Worm (Caenorhabditis elegans) whole organism, early embryonic: Measurements from ENCODE around the gene F26F2.5.
A peak's percentile ranks its signal among the peaks of the same experiment; 100 is the strongest.

Source experiments
- B0310.2 ChIP-seq: sonication (generic microtip); optimal IDR thresholded peaks from 2 replicates; lab custom pipeline; 2016; ENCODE audit warnings: mild to moderate bottlenecking, missing genetic modification characterization, missing compliant biosample characterization
- F13C5.2 ChIP-seq: sonication (generic microtip); optimal IDR thresholded peaks from 2 replicates; lab custom pipeline; 2017; ENCODE audit warnings: mild to moderate bottlenecking, missing genetic modification characterization, inconsistent platforms, missing compliant biosample characterization
- aly-1 ChIP-seq: sonication (generic microtip); optimal IDR thresholded peaks from 2 replicates; lab custom pipeline; 2016; ENCODE audit warnings: missing genetic modification characterization, missing compliant biosample characterization
- ama-1 ChIP-seq: fragments of 150-350 bp; optimal IDR thresholded peaks from 2 replicates; lab custom pipeline; 2014
- ceh-13 ChIP-seq: fragments of 200-800 bp; sonication (Bioruptor generic); optimal IDR thresholded peaks from 2 replicates; lab custom pipeline; 2018; ENCODE audit warnings: mild to moderate bottlenecking, missing genetic modification characterization, missing compliant biosample characterization
- ceh-36 ChIP-seq: sonication (generic microtip); optimal IDR thresholded peaks from 2 replicates; lab custom pipeline; 2016; ENCODE audit warnings: missing genetic modification characterization, inconsistent platforms, missing compliant biosample characterization
- ets-7 ChIP-seq: sonication (generic microtip); optimal IDR thresholded peaks from 2 replicates; lab custom pipeline; 2016; ENCODE audit warnings: missing genotype, missing genetic modification characterization, missing compliant biosample characterization
- flt-1 ChIP-seq: fragments of 200-800 bp; sonication (Bioruptor generic); IDR thresholded peaks from 2 replicates; pipeline ENCODE4 v1.3.6; 2022; ENCODE audit warnings: missing genetic modification characterization, missing compliant biosample characterization
- hmbx-1 ChIP-seq: sonication (generic microtip); optimal IDR thresholded peaks from 2 replicates; lab custom pipeline; 2016; ENCODE audit warnings: mild to moderate bottlenecking, missing genetic modification characterization, missing compliant biosample characterization
- hmg-4 ChIP-seq: fragments of 200-800 bp; sonication (Bioruptor generic); optimal IDR thresholded peaks from 2 replicates; lab custom pipeline; 2018; ENCODE audit warnings: mild to moderate bottlenecking, missing genetic modification characterization, missing compliant biosample characterization
- hnd-1 ChIP-seq: sonication (generic microtip); optimal IDR thresholded peaks from 2 replicates; lab custom pipeline; 2016; ENCODE audit warnings: missing genetic modification characterization, missing compliant biosample characterization
- pes-1 ChIP-seq: fragments of 200-800 bp; sonication (Bioruptor generic); IDR thresholded peaks from 2 replicates; pipeline ENCODE4 v1.3.6; 2022; ENCODE audit warnings: missing genetic modification reagents, missing genetic modification characterization, missing compliant biosample characterization
- scrt-1 ChIP-seq: fragments of 200-800 bp; sonication (Bioruptor generic); IDR thresholded peaks from 2 replicates; pipeline ENCODE4 v1.3.6; 2022; ENCODE audit warnings: missing genetic modification characterization, missing compliant biosample characterization
- sea-1 ChIP-seq: fragments of 200-800 bp; sonication (Bioruptor generic); conservative IDR thresholded peaks from 2 replicates; pipeline ENCODE4 v1.3.6; 2022; ENCODE audit warnings: missing genetic modification characterization, missing compliant biosample characterization
- tbx-11 ChIP-seq: fragments of 200-800 bp; sonication (Bioruptor generic); IDR thresholded peaks from 2 replicates; pipeline ENCODE4 v1.3.6; 2022; ENCODE audit warnings: missing genetic modification characterization, missing compliant biosample characterization
- tbx-37 ChIP-seq: fragments of 200-800 bp; sonication (Bioruptor generic); conservative IDR thresholded peaks from 2 replicates; pipeline ENCODE4 v1.3.6; 2022; ENCODE audit warnings: missing genetic modification reagents, missing genetic modification characterization, missing compliant biosample characterization
- tra-4 ChIP-seq: sonication (generic microtip); optimal IDR thresholded peaks from 2 replicates; lab custom pipeline; 2017; ENCODE audit warnings: missing genetic modification characterization, missing compliant biosample characterization

Gene F26F2.5

ce11 chrV:20580511-20581040, 7.1 kb downstream of the F26F2.5 start, which contains the start of gene F26F2.7:
Gene F26F2.7 (plus strand): TSS chrV:20580990.
- TF ChIP-seq F13C5.2 = peak; percentile 76
- no peak for TF ChIP-seq flt-1
- no peak for TF ChIP-seq scrt-1
- TF ChIP-seq pes-1 (GFP tag; lab: Robert Waterston, UW) = 0 out of 2 replicates have a peak, but pooled peaks have one; percentile 42
- TF ChIP-seq tbx-37 (GFP tag; lab: Robert Waterston, UW) = 0 out of 2 replicates have a peak, but pooled peaks have one; percentile 19
- TF ChIP-seq tbx-11 (GFP tag; lab: Robert Waterston, UW) = 0 out of 2 replicates have a peak, but pooled peaks have one; percentile 18
- TF ChIP-seq hmg-4 (GFP tag; lab: Kevin White, UChicago) = peak; percentile 32
- no peak for TF ChIP-seq ceh-36 (tag; lab: Kevin White, UChicago)

- TF ChIP-seq hmbx-1 (tag; lab: Kevin White, UChicago) (no peak), ceh-36 (tag; lab: Kevin White, UChicago) (no peak), pes-1 (GFP tag; lab: Robert Waterston, UW) (no peak), sea-1 (GFP tag; lab: Robert Waterston, UW) (no peak), scrt-1 (no peak), tra-4 (no peak), tbx-11 (GFP tag; lab: Robert Waterston, UW) (no peak), ceh-13 (GFP tag; lab: Kevin White, UChicago) (no peak), tbx-37 (GFP tag; lab: Robert Waterston, UW) (no peak)
Measured at ce11 chrV:20594746-20595145, 21.3 kb downstream of the F26F2.5 start, which contains the start of gene F26F2.10. Gene F26F2.10 (minus strand): TSS chrV:20594846.

DNA sequence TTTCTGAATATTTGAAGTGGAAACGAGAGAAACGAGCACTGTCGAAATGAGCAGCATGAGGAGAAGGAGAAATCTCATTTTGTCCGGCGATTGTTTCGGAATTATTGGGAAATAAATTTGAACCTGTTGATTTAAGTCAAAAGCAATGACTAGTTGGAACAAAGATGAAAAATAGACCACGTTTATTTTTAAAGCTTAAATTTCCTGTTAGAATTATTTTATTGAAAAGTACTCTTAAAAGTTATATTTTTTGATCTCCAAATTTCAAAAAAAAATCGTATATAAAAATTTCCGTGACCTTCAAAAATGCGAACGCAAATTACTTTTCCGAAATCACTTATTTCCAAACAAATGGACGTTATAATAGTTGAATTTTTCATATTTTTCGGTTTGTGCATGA, 22.2 kb downstream of the F26F2.5 start, which contains the start of gene F26F2.11:
Gene F26F2.11 (minus strand): TSS at position 101 of the 400 bp plus-strand sequence.
- no peak for TF ChIP-seq ceh-36 (tag; lab: Kevin White, UChicago)
- TF ChIP-seq flt-1 = no peak
- TF ChIP-seq ets-7 = no peak
- TF ChIP-seq ceh-13 (GFP tag; lab: Kevin White, UChicago) = no peak
- TF ChIP-seq scrt-1 = no peak
- no peak for TF ChIP-seq F13C5.2
- TF ChIP-seq tra-4 = no peak
- TF ChIP-seq tbx-11 (GFP tag; lab: Robert Waterston, UW) = no peak
- no peak for TF ChIP-seq hnd-1
- no peak for TF ChIP-seq B0310.2
- TF ChIP-seq sea-1 (GFP tag; lab: Robert Waterston, UW) = no peak
- TF ChIP-seq ama-1 = no peak
- TF ChIP-seq pes-1 (GFP tag; lab: Robert Waterston, UW) = no peak
- no peak for TF ChIP-seq tbx-37 (GFP tag; lab: Robert Waterston, UW)
- TF ChIP-seq hmg-4 (GFP tag; lab: Kevin White, UChicago) = no peak

DNA sequence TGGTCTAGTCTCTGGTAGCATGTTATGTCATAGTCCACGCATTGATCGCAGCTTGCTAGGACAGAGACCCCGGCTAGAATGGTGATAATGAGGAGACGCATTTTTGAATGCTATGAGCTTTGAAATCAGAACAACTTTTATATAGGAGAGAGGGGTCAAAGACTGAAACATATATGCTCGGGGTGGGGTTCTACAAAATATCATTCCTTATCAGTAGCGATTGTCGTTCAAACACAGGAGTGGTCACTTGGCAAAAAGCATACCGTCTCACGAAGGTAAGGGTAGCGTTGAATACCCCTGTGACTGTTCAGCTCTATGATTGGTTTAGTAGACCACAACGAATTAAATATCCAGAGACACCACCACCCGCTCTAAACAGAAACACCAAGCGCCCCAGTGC, 23.6 kb downstream of the F26F2.5 start, which contains the start of gene F46B3.1:
Gene F46B3.1 (minus strand): TSS at position 101 of the 400 bp plus-strand sequence.
- TF ChIP-seq hmg-4 (GFP tag; lab: Kevin White, UChicago) (no peak), hnd-1 (no peak), ceh-36 (tag; lab: Kevin White, UChicago) (no peak), aly-1 (tag; lab: Kevin White, UChicago) (no peak), tra-4 (no peak)

ce11 chrV:20599795-20600194, 26.3 kb downstream of the F26F2.5 start, which contains the start of gene col-163:
Gene col-163 (plus strand): TSS chrV:20600095.
- TF ChIP-seq tra-4 (no peak), aly-1 (tag; lab: Kevin White, UChicago) (no peak), ceh-13 (GFP tag; lab: Kevin White, UChicago) (no peak), hmg-4 (GFP tag; lab: Kevin White, UChicago) (no peak), pes-1 (GFP tag; lab: Robert Waterston, UW) (no peak), ceh-36 (tag; lab: Kevin White, UChicago) (no peak), scrt-1 (no peak), sea-1 (GFP tag; lab: Robert Waterston, UW) (no peak), hnd-1 (no peak), B0310.2 (no peak), hmbx-1 (tag; lab: Kevin White, UChicago) (no peak), tbx-11 (GFP tag; lab: Robert Waterston, UW) (no peak), flt-1 (no peak), tbx-37 (GFP tag; lab: Robert Waterston, UW) (no peak), ets-7 (no peak), F13C5.2 (no peak), ama-1 (no peak)

DNA sequence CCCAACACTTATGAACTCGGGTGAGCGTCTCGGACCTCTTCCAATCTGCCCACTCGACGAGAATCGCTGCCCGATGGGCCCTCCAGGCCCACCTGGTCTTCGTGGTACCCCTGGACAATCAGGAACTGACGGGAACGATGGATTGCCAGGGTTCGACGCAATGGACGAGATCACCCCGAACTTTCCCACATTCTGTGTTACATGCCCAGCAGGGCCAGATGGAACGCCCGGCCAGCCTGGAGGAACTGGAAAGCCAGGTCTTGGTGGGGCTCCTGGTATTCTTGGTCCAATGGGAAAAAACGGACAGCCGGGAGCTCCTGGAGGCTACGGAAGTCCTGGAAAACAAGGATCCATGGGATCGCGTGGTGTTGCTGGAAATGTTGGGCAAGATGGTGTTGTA, 27.2 kb downstream of the F26F2.5 start:
- TF ChIP-seq pes-1 (GFP tag; lab: Robert Waterston, UW) = no peak
- no peak for TF ChIP-seq scrt-1
- no peak for TF ChIP-seq ceh-36 (tag; lab: Kevin White, UChicago)
- TF ChIP-seq flt-1 = no peak

DNA sequence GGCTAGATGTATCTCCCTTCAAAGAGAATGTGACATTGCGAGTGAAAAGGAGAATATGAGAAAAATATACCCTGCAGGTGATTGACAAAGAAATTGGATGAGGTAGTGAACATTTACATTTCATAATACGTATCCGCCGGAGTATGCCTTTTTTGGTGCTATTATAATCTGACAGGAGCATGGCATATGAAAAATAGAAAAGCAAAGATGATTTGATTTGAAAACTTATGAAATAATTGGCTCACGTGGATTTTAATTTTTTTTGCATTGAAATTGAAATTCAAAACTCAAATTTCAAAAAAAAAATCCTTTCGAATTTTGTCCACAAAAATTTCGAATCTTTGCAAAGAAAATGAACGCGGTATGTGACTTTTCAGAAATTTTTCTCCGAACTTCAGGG, 29.5 kb downstream of the F26F2.5 start, which contains the start of gene ttr-11:
Gene ttr-11 (plus strand): TSS at position 301 of the 400 bp plus-strand sequence.
- TF ChIP-seq sea-1 (GFP tag; lab: Robert Waterston, UW) = no peak

ce11 chrV:20604606-20605155, 31.2 kb downstream of the F26F2.5 start, which contains the start of gene ttr-57:
Gene ttr-57 (plus strand): TSS chrV:20605105.
- TF ChIP-seq tbx-37 (GFP tag; lab: Robert Waterston, UW) (no peak), pes-1 (GFP tag; lab: Robert Waterston, UW) (peak; percentile 36; the same call in 1 of the 2 replicates)
